Fruit fly (Drosophila melanogaster): Measurements from ENCODE around the gene moody.

moody gene

dm6 chrX:2096341-2096740 is 46.4 kb upstream of the moody start:
- TF ChIP-seq usp (GFP tag; optimal IDR thresholded peaks at IDR 0.05) (no peak), tai (GFP tag; optimal IDR thresholded peaks at IDR 0.05) (no peak), dmrt93B (GFP tag; optimal IDR thresholded peaks at IDR 0.05) (no peak), psq (GFP tag; optimal IDR thresholded peaks at IDR 0.05) (no peak), dl (GFP tag; optimal IDR thresholded peaks at IDR 0.05; ENCODE audit: insufficient read depth in 1 of 2, partially characterized antibody in 2 of 2) (no peak), Jra (GFP tag; optimal IDR thresholded peaks at IDR 0.05) (no peak), pan (optimal IDR thresholded peaks at IDR 0.05) (no peak), CG32264 (GFP tag; optimal IDR thresholded peaks at IDR 0.05) (no peak), CrebA (GFP tag; optimal IDR thresholded peaks at IDR 0.05; ENCODE audit: borderline replicate concordance) (no peak), Vsx2 (GFP tag; optimal IDR thresholded peaks at IDR 0.05; ENCODE audit: partially characterized antibody) (no peak)

DNA sequence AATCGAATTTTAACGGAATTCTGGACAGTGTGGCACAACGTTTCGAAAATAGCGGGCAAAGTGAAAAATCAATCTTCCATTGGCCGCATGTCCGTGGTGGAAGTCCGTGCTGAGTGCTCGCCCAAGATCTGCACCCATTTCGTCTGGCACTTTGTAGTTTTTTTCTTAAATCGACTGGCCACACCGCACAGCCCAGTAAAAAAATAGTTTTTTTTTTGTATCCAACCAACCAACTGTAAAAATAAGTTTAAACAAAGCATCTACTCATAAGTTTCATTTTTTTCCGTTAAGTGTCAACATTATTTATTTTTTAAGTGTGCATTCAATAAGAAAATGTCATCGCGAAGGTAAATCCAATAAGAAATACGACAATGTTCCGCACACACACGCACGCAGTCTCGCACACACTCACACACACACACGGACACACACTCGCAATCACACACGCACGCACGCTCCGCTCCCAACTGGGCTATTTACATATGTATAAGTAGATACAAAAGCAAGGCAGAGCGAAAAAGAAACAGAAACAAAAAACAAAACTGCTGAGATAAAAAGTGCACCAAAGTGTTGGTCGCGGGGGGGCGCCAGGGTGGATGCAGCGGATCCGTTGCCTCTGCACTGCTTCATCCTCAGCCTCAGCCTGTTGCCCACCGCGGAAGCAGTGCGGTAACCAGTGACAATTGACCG is 44.3 kb upstream of the moody start, which contains the start of gene csw:
Gene csw, plus strand, starts transcription at position 163 of the 690 bp plus-strand sequence.
- TF ChIP-seq rgr (GFP tag; optimal IDR thresholded peaks at IDR 0.05) (peak; percentile 1), Sp1 (GFP tag; optimal IDR thresholded peaks at IDR 0.05) (peak; percentile 63), pan (optimal IDR thresholded peaks at IDR 0.05) (no peak), jim (GFP tag; optimal IDR thresholded peaks at IDR 0.05) (peak; percentile 92), Hnf4 (GFP tag; optimal IDR thresholded peaks at IDR 0.05) (peak; percentile 91), h (GFP tag; optimal IDR thresholded peaks at IDR 0.05) (peak; percentile 23), psq (GFP tag; optimal IDR thresholded peaks at IDR 0.05) (peak; percentile 33), brk (GFP tag; optimal IDR thresholded peaks at IDR 0.05) (no peak), Abd-B (GFP tag; optimal IDR thresholded peaks at IDR 0.05) (no peak), usp (GFP tag; optimal IDR thresholded peaks at IDR 0.05) (no peak), Rel (GFP tag; optimal IDR thresholded peaks at IDR 0.05) (no peak), Rel (tag; optimal IDR thresholded peaks at IDR 0.05) (peak; percentile 3), foxo (GFP tag; optimal IDR thresholded peaks at IDR 0.05) (peak in 1 of 2 experiments; percentile 50), sv (GFP tag; optimal IDR thresholded peaks at IDR 0.05) (peak; percentile 34), Hr83 (GFP tag; optimal IDR thresholded peaks at IDR 0.05; ENCODE audit: poor library complexity, severe bottlenecking) (peak; percentile 18), Hr78 (GFP tag; optimal IDR thresholded peaks at IDR 0.05) (no peak), woc (GFP tag; optimal IDR thresholded peaks at IDR 0.05) (no peak), Mio (GFP tag; optimal IDR thresholded peaks at IDR 0.05) (no peak), Jra (GFP tag; optimal IDR thresholded peaks at IDR 0.05) (peak; percentile 35), HLH106 (tag; optimal IDR thresholded peaks at IDR 0.05) (peak; percentile 5), Dif (GFP tag; optimal IDR thresholded peaks at IDR 0.05; ENCODE audit: partially characterized antibody) (no peak), Vsx2 (GFP tag; optimal IDR thresholded peaks at IDR 0.05; ENCODE audit: partially characterized antibody) (no peak), Myc (optimal IDR thresholded peaks at IDR 0.05) (no peak), Dfd (GFP tag; optimal IDR thresholded peaks at IDR 0.05) (peak; percentile 82), CG9705 (GFP tag; optimal IDR thresholded peaks at IDR 0.05) (no peak), dmrt93B (GFP tag; optimal IDR thresholded peaks at IDR 0.05) (no peak), N (GFP tag; optimal IDR thresholded peaks at IDR 0.05) (peak; percentile 75)

DNA sequence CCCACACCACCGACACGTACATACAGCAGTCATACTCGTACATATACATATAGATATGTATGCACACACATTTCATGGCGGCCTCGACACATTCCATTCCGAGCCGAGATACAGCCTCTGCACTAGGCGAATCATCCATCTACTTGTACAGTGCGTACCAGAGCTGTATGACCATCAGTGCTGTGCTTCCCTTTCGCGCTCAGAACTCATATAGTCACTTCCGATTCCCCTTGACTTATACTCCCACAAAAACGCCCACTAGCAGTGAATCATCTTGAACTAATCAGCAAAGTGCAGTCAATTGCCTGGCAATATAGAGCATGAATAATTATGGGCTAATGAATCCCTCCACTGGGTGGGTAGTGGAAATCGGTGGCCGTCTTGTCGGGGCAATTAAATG is 39.9 kb upstream of the moody start:
- TF ChIP-seq psq (GFP tag; optimal IDR thresholded peaks at IDR 0.05): no peak
- TF ChIP-seq rgr (GFP tag; optimal IDR thresholded peaks at IDR 0.05): no peak
- TF ChIP-seq dmrt93B (GFP tag; optimal IDR thresholded peaks at IDR 0.05): no peak
- no peak for TF ChIP-seq Hnf4 (GFP tag; optimal IDR thresholded peaks at IDR 0.05)
- no peak for TF ChIP-seq OdsH (GFP tag; optimal IDR thresholded peaks at IDR 0.05)
- TF ChIP-seq jim (GFP tag; optimal IDR thresholded peaks at IDR 0.05): no peak
- no peak for TF ChIP-seq Hr83 (GFP tag; optimal IDR thresholded peaks at IDR 0.05; ENCODE audit: poor library complexity, severe bottlenecking)
- TF ChIP-seq sage (GFP tag; optimal IDR thresholded peaks at IDR 0.05): no peak
- TF ChIP-seq Sp1 (GFP tag; optimal IDR thresholded peaks at IDR 0.05): no peak
- TF ChIP-seq h (GFP tag; optimal IDR thresholded peaks at IDR 0.05): no peak
- no peak for TF ChIP-seq lola (GFP tag; optimal IDR thresholded peaks at IDR 0.05)
- TF ChIP-seq Jra (GFP tag; optimal IDR thresholded peaks at IDR 0.05): no peak
- no peak for TF ChIP-seq tai (GFP tag; optimal IDR thresholded peaks at IDR 0.05)
- no peak for TF ChIP-seq ey (GFP tag; optimal IDR thresholded peaks at IDR 0.05)
- TF ChIP-seq Hr78 (GFP tag; optimal IDR thresholded peaks at IDR 0.05): no peak

Data from whole organism, wandering third instar larva.